Fruit fly (Drosophila melanogaster): Measurements from ENCODE around the gene Cdk1.

The Cdk1 gene

DNA sequence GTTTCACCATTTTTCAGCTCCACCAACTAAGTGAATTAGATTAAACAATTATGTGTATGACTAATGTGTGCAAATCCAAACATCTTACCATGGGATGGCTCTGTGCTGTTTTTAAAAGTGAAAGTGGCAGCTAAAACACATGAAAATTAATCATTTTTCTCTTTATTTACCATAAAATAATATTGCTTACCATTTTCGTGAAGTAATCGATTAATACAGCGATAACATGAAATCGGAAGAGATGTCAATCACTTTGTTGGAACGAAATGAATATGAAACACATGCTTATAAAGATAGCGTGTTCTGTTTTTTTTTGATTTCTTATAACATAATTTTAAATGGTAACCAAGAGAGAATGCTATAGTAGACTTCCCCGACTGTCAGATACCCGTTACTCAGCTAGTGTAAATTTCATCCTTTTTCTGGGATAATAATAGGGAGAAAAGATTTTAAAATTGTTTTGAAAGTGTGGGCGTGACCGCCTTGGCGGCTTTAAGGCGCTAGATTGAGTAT, 17.8 kb upstream of the Cdk1 start:
- TF ChIP-seq CG8478 (optimal IDR thresholded peaks at IDR 0.05) (no peak), CTCF (optimal IDR thresholded peaks at IDR 0.05) (no peak)

dm6 chr2L:10396877-10397587, 11.0 kb upstream of the Cdk1 start:
- no peak for TF ChIP-seq CG8478 (optimal IDR thresholded peaks at IDR 0.05)
- TF ChIP-seq CTCF (optimal IDR thresholded peaks at IDR 0.05) = no peak

dm6 chr2L:10396488-10396824, 10.4 kb upstream of the Cdk1 start, which contains the start of gene Cnot4:
Gene Cnot4 (plus strand): TSS chr2L:10396716.
- TF ChIP-seq CTCF (optimal IDR thresholded peaks at IDR 0.05) (no peak), CG8478 (optimal IDR thresholded peaks at IDR 0.05) (no peak)

DNA sequence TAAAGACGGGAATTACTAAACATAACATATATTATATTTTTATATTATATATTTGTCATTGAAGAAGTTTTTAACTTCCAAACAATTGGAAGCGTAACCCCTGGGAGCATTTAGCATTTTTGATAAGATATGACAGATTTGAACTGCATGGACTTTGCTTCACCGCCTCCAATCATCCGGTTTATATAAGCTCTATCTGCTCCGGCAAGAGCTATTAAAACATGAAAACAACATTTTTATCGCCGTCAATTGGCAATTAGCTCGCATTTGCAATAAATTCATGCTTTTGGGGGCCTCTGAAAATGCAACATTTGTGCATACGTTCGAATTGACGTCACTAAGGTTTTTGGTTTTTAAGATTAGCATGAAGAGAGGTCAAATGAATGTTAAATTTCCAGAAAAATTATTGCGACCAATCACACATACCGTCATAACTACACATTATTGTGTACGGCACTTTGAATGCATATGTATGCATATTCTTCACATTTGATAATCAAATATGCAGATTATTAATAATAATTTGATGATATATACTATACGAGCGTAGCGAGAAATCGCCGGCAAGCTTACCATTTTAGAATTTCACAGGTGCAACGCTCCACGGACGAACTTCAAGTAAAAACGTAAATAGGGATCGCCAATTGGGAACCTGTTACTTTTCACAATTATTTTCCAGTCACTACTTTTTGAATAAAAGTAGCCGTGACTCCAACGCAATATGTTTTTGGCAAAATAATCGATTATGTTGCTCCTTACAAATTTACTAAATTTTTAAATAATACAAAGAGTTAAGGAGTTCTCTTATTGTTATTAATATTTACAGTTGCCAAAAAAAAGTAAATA, 9.8 kb upstream of the Cdk1 start, which contains the start of gene Mdh1:
Gene Mdh1, minus strand, starts transcription at position 691 of the 846 bp plus-strand sequence.
- no peak for TF ChIP-seq CTCF (optimal IDR thresholded peaks at IDR 0.05)
- TF ChIP-seq CG8478 (optimal IDR thresholded peaks at IDR 0.05) = no peak

DNA sequence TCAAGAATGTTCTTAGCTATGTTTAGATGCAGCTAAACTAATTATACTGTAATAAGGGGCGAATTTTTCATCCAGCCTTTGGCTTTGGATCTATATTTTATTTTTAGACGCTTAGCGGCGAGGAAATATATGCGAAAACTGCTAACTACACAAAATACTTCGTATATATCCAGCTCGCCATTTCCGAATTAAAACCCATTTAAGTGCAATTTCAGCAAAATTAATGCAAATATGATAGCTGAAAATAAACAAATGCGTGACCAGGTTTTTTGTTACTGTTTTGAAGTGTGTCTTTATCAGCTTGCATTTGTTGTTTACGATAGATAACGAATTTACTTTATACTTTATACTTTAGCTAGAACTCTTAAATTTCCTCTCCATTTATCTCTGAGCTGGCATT, 9.0 kb upstream of the Cdk1 start:
- no peak for TF ChIP-seq CG8478 (optimal IDR thresholded peaks at IDR 0.05)
- TF ChIP-seq CTCF (optimal IDR thresholded peaks at IDR 0.05) = no peak

DNA sequence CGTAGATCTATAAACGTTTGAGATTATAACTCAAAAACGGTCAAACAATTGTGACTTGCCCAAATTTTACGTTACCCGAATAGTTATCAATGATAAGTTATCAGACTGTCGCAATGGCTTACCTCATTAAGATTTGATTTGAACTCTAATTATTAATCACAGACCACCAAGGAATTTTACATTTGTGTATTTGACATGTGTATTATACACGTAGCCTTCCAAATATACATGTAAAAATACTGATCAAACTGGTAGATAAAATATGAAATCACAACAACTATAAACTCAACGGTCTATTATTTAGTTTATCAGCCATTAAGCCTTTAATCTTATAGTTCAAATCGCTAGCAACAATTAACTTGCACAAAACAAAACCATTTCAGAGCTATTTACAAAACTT, 7.4 kb upstream of the Cdk1 start:
- TF ChIP-seq CTCF (optimal IDR thresholded peaks at IDR 0.05) = no peak
- no peak for TF ChIP-seq CG8478 (optimal IDR thresholded peaks at IDR 0.05)

- TF ChIP-seq CG8478 (optimal IDR thresholded peaks at IDR 0.05) (no peak), CTCF (optimal IDR thresholded peaks at IDR 0.05) (peak in 1 of 2 experiments; percentile 51)
These were observed 2.0 kb upstream of the Cdk1 start, which contains the start of gene da for dm6 chr2L:10387869-10388726. Gene da (plus strand): TSS chr2L:10388105.

DNA sequence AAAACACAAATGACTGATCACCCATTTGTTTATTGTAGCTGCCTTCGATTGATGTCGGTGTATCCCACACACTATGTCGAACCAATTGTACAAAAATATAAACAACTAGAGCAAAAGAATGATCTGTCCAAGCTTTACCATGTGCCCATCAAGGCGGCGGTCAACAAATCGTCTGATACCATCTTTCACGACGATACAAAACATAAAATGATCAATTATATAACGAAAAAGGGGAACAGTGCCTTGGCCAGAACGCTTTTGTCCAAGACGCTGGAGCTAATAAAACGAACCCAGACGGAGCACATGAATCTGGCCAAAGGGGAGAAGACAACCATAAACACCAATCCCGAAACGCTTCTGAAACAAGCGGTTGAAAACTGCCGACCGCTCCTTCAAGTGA, 762 bp upstream of the Cdk1 start:
- no peak for TF ChIP-seq CG8478 (optimal IDR thresholded peaks at IDR 0.05)
- TF ChIP-seq CTCF (optimal IDR thresholded peaks at IDR 0.05) = no peak

DNA sequence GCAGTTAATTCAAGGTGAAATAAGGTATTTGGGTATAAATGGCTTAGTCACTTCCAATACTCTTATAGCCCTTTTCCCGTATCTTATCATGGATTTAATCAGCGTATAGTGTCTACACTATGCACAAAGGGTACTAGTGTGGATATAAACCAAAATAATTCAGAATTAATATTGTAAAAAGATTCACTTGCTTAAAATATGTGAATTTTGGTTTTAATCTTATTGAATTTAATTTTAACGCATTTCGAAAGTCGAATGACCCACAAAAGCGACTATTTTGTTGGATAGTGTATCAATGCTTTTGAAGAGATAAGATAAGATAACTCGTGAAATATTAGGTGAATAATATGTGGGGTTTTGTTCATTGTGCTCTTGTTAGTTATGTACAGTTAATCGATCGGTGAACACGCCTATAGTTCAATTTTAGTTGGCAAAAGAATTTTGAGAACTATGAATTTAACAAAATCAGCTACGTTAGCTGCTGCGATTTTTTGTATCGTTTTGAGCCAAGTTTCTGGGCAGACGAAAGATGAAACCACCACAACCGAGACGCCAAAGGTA, 4.1 kb downstream of the Cdk1 start, which contains the start of gene CG5096:
Gene CG5096, plus strand, starts transcription at position 374 of the 561 bp plus-strand sequence.
- no peak for TF ChIP-seq CTCF (optimal IDR thresholded peaks at IDR 0.05)

DNA sequence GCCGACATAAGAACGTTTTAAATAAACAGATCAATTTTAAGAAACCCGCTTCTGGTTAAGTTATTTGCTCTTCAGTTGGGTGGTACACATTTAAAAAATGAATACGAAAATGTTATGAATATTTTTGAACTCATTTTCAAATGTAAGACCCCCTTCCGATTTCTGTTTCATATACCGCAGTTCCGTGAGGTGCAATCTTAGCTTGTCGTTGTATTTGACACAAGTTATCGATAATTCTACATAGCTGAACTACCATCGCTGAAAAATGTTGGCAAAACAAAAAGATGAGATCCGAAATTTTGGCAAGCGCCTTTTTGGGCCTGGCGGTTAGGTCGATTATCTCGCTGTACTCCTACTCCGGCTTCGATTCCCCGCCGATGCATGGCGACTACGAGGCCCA, 6.2 kb downstream of the Cdk1 start, which contains the start of gene gny:
Gene gny, plus strand, starts transcription at position 239 of the 400 bp plus-strand sequence.
- peak; percentile 12 to 32 for TF ChIP-seq CTCF (optimal IDR thresholded peaks at IDR 0.05)
- no peak for TF ChIP-seq CG8478 (optimal IDR thresholded peaks at IDR 0.05)

dm6 chr2L:10378631-10379030, 7.4 kb downstream of the Cdk1 start:
- TF ChIP-seq CTCF (optimal IDR thresholded peaks at IDR 0.05) (no peak), CG8478 (optimal IDR thresholded peaks at IDR 0.05) (no peak)

DNA sequence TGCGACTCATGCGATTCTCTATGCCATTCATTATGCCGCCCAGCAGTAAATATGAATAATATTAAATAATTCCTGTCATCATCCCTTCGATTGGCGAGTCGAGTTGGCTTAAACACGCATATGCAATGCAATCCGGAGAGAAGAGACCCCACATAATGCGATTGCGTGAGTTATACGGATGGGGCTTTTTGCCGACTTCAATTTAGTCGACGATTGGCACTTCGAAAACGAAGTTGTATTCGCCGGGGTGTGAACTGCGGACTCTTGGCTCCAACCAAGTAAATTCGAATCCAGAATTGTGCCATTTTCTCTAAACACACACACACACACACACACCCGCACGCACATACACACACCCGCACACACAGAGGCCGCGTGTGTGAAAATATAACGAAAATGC, 9.8 kb downstream of the Cdk1 start:
- TF ChIP-seq CG8478 (optimal IDR thresholded peaks at IDR 0.05) (no peak), CTCF (optimal IDR thresholded peaks at IDR 0.05) (no peak)

DNA sequence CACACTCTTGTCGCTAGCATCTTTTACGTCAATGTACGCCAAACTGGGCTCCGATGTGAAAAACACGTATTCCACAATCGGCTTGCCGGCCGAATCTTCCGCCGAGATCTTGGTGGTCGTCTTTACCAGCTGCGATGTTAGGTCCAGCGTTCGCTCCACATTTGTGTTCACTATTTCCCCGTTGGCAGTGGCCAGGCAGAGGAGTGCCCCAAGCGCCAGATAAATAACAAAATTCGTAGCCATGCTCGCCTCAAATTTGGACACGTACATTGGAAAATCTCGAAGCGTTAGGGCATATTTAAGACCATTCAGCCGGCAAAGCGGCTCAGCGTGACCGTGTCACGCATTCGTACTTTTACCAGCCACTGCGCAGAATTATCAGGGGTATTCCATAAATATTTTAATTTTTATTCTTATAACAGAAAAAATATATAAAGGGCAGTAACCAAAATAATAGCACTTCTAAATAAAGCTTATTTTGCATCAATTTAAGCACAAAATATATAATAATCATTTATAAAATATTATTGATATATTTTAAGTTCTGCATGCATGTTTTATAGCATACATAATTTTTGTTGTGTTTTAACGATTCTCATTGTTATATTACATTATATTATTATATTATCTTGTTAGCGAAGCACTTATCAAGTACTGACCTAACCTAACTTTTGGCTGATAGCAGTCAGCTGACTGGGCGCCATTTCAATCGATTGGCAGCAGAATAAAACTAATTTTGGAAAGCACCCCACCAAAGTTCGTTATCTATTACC, 10.4 kb downstream of the Cdk1 start, which contains the start of the genes CG33303 and dpr19:
Gene CG33303, minus strand, starts transcription at position 294 of the 773 bp plus-strand sequence.
Gene dpr19, plus strand, starts transcription at position 705 of the 773 bp plus-strand sequence.
- TF ChIP-seq CG8478 (optimal IDR thresholded peaks at IDR 0.05) (no peak), CTCF (optimal IDR thresholded peaks at IDR 0.05) (no peak)
